Worm (Caenorhabditis elegans): ENCODE data around the gene gcl-1.
"Not testable (repeated sequence)": the region's sequence is repeated elsewhere in the genome, so short reads cannot be mapped to it uniquely, and the experiment has no call there.

ce11 chrIV:13455200-13455599 is 42.5 kb upstream of the gcl-1 start, which contains the start of gene Y38H8A.7:
- TF ChIP-seq nhr-28 (tag; optimal IDR thresholded peaks at IDR 0.05); swsn-7 (tag; optimal IDR thresholded peaks at IDR 0.05); grh-1 (GFP tag; IDR thresholded peaks at IDR 0.05); lin-13 (GFP tag; optimal IDR thresholded peaks at IDR 0.05); jun-1 (tag; optimal IDR thresholded peaks at IDR 0.05); pag-3 (tag; optimal IDR thresholded peaks at IDR 0.05; ENCODE audit: borderline replicate concordance, insufficient read depth); unc-62 (GFP tag; optimal IDR thresholded peaks at IDR 0.05); pqm-1 (tag; optimal IDR thresholded peaks at IDR 0.05); nhr-11 (tag; optimal IDR thresholded peaks at IDR 0.05); ceh-82 (tag; optimal IDR thresholded peaks at IDR 0.05): not testable (repeated sequence)

Measured in whole organism, L1 larva.